Fruit fly (Drosophila melanogaster): Measurements from ENCODE around the gene fred.

Gene fred

dm6 chr2L:4030236-4030943 is 38.9 kb upstream of the fred start:
- no peak for TF ChIP-seq CG14711 (tag; optimal IDR thresholded peaks at IDR 0.05)
- TF ChIP-seq pad (GFP tag; optimal IDR thresholded peaks at IDR 0.05): peak; percentile 90
- TF ChIP-seq CG5204 (GFP tag; optimal IDR thresholded peaks at IDR 0.05): peak; percentile 13

- TF ChIP-seq CG1620 (GFP tag; optimal IDR thresholded peaks at IDR 0.05): no peak
- no peak for TF ChIP-seq CG7045 (GFP tag; optimal IDR thresholded peaks at IDR 0.05)
- no peak for TF ChIP-seq cic (GFP tag; optimal IDR thresholded peaks at IDR 0.05)
- TF ChIP-seq Crg-1 (GFP tag; optimal IDR thresholded peaks at IDR 0.05): no peak
Measured at dm6 chr2L:4028697-4029096, 37.2 kb upstream of the fred start.

- TF ChIP-seq toe (GFP tag; optimal IDR thresholded peaks at IDR 0.05) (no peak), Crg-1 (GFP tag; optimal IDR thresholded peaks at IDR 0.05) (no peak), kay (GFP tag; ENCODE audit: borderline replicate concordance) (no peak), Hr96 (GFP tag; optimal IDR thresholded peaks at IDR 0.05) (no peak), CG12768 (GFP tag; optimal IDR thresholded peaks at IDR 0.05) (no peak), CG1620 (GFP tag; optimal IDR thresholded peaks at IDR 0.05) (no peak), bab1 (GFP tag; optimal IDR thresholded peaks at IDR 0.05) (no peak), ovo (GFP tag; optimal IDR thresholded peaks at IDR 0.05) (no peak), tj (GFP tag; optimal IDR thresholded peaks at IDR 0.05) (no peak), cnc (optimal IDR thresholded peaks at IDR 0.05) (no peak), cic (GFP tag; optimal IDR thresholded peaks at IDR 0.05) (no peak), CG14711 (tag; optimal IDR thresholded peaks at IDR 0.05) (no peak), CG11617 (GFP tag; optimal IDR thresholded peaks at IDR 0.05) (no peak), Mnt (GFP tag; optimal IDR thresholded peaks at IDR 0.05) (no peak), CG5204 (GFP tag; optimal IDR thresholded peaks at IDR 0.05) (no peak), Clk (GFP tag; optimal IDR thresholded peaks at IDR 0.05) (no peak), CG7045 (GFP tag; optimal IDR thresholded peaks at IDR 0.05) (no peak), pad (GFP tag; optimal IDR thresholded peaks at IDR 0.05) (no peak), CG33017 (tag; optimal IDR thresholded peaks at IDR 0.05) (no peak)
Measured at dm6 chr2L:4028026-4028425, 36.5 kb upstream of the fred start.

dm6 chr2L:4025077-4025476 is 33.6 kb upstream of the fred start:
- TF ChIP-seq cnc (optimal IDR thresholded peaks at IDR 0.05) (no peak), Crg-1 (GFP tag; optimal IDR thresholded peaks at IDR 0.05) (no peak), CG7101 (tag; optimal IDR thresholded peaks at IDR 0.05) (no peak), CG1620 (GFP tag; optimal IDR thresholded peaks at IDR 0.05) (no peak), Clk (GFP tag; optimal IDR thresholded peaks at IDR 0.05) (no peak), kay (GFP tag; ENCODE audit: borderline replicate concordance) (no peak), CG5204 (GFP tag; optimal IDR thresholded peaks at IDR 0.05) (no peak)

- TF ChIP-seq CG7101 (tag; optimal IDR thresholded peaks at IDR 0.05): no peak
- TF ChIP-seq pad (GFP tag; optimal IDR thresholded peaks at IDR 0.05): no peak
- TF ChIP-seq Mnt (GFP tag; optimal IDR thresholded peaks at IDR 0.05): no peak
- no peak for TF ChIP-seq cic (GFP tag; optimal IDR thresholded peaks at IDR 0.05)
- no peak for TF ChIP-seq ovo (GFP tag; optimal IDR thresholded peaks at IDR 0.05)
- no peak for TF ChIP-seq CG5204 (GFP tag; optimal IDR thresholded peaks at IDR 0.05)
- TF ChIP-seq CG12768 (GFP tag; optimal IDR thresholded peaks at IDR 0.05): no peak
- no peak for TF ChIP-seq kay (GFP tag; ENCODE audit: borderline replicate concordance)
- TF ChIP-seq cnc (optimal IDR thresholded peaks at IDR 0.05): no peak
- TF ChIP-seq Hr96 (GFP tag; optimal IDR thresholded peaks at IDR 0.05): no peak
- TF ChIP-seq CG1620 (GFP tag; optimal IDR thresholded peaks at IDR 0.05): no peak
- TF ChIP-seq CG7045 (GFP tag; optimal IDR thresholded peaks at IDR 0.05): no peak
- no peak for TF ChIP-seq bab1 (GFP tag; optimal IDR thresholded peaks at IDR 0.05)
- TF ChIP-seq tj (GFP tag; optimal IDR thresholded peaks at IDR 0.05): no peak
- TF ChIP-seq toe (GFP tag; optimal IDR thresholded peaks at IDR 0.05): no peak
- no peak for TF ChIP-seq CG11617 (GFP tag; optimal IDR thresholded peaks at IDR 0.05)
- TF ChIP-seq CG14711 (tag; optimal IDR thresholded peaks at IDR 0.05): no peak
- no peak for TF ChIP-seq Clk (GFP tag; optimal IDR thresholded peaks at IDR 0.05)
Measured at dm6 chr2L:4023312-4023926, 31.9 kb upstream of the fred start.

- TF ChIP-seq toe (GFP tag; optimal IDR thresholded peaks at IDR 0.05) (no peak), pad (GFP tag; optimal IDR thresholded peaks at IDR 0.05) (no peak), Crg-1 (GFP tag; optimal IDR thresholded peaks at IDR 0.05) (no peak), Mnt (GFP tag; optimal IDR thresholded peaks at IDR 0.05) (no peak), Hr96 (GFP tag; optimal IDR thresholded peaks at IDR 0.05) (no peak)
Measured at dm6 chr2L:4021608-4022342, 30.3 kb upstream of the fred start.

- TF ChIP-seq CG11617 (GFP tag; optimal IDR thresholded peaks at IDR 0.05) (no peak), CG5204 (GFP tag; optimal IDR thresholded peaks at IDR 0.05) (no peak), CG7045 (GFP tag; optimal IDR thresholded peaks at IDR 0.05) (no peak), CG7101 (tag; optimal IDR thresholded peaks at IDR 0.05) (no peak), cnc (optimal IDR thresholded peaks at IDR 0.05) (no peak), CG12768 (GFP tag; optimal IDR thresholded peaks at IDR 0.05) (no peak), Clk (GFP tag; optimal IDR thresholded peaks at IDR 0.05) (no peak), toe (GFP tag; optimal IDR thresholded peaks at IDR 0.05) (no peak), CG14711 (tag; optimal IDR thresholded peaks at IDR 0.05) (no peak), pad (GFP tag; optimal IDR thresholded peaks at IDR 0.05) (no peak), tj (GFP tag; optimal IDR thresholded peaks at IDR 0.05) (no peak), CG1620 (GFP tag; optimal IDR thresholded peaks at IDR 0.05) (no peak)
Measured at dm6 chr2L:4020188-4020587, 28.7 kb upstream of the fred start.

Data from whole organism, adult.